Worm (Caenorhabditis elegans): ENCODE data around the gene ribo-1.
A peak's percentile ranks its signal among the peaks of the same experiment; 100 is the strongest.

Gene ribo-1

ce11 chrIV:6919318-6919717 lies 8.8 kb downstream of the ribo-1 start, which contains the start of gene ruvb-2 (continued):
- no peak for TF ChIP-seq daf-12 (tag; optimal IDR thresholded peaks at IDR 0.05)
- peak; percentile 92 for TF ChIP-seq hlh-30 (tag; optimal IDR thresholded peaks at IDR 0.05; ENCODE audit: insufficient read depth)
- peak in 1 of 2 experiments; percentile 14 for TF ChIP-seq daf-16 (GFP tag; optimal IDR thresholded peaks at IDR 0.05)
- TF ChIP-seq daf-16 (tag; optimal IDR thresholded peaks at IDR 0.05), result peak; percentile 48
- TF ChIP-seq dve-1 (tag; optimal IDR thresholded peaks at IDR 0.05; ENCODE audit: insufficient read depth), result peak; percentile 88
- peak; percentile 26 for TF ChIP-seq F49E8.2 (tag; optimal IDR thresholded peaks at IDR 0.05; ENCODE audit: borderline replicate concordance)
- TF ChIP-seq mxl-2 (GFP tag; conservative IDR thresholded peaks at IDR 0.05), result no peak
- peak; percentile 32 for TF ChIP-seq lin-15B (tag; optimal IDR thresholded peaks at IDR 0.05)
- TF ChIP-seq F37D6.2 (tag; optimal IDR thresholded peaks at IDR 0.05), result peak; percentile 66
- TF ChIP-seq mxl-3 (GFP tag; optimal IDR thresholded peaks at IDR 0.05), result peak; percentile 83
- no peak for TF ChIP-seq set-16 (GFP tag; IDR thresholded peaks at IDR 0.05)
- peak in 1 of 2 experiments; percentile 80 for TF ChIP-seq mdl-1 (tag; optimal IDR thresholded peaks at IDR 0.05)
- TF ChIP-seq spr-3 (GFP tag; optimal IDR thresholded peaks at IDR 0.05), result peak; percentile 59
- TF ChIP-seq madf-5 (GFP tag; IDR thresholded peaks at IDR 0.05), result no peak
- peak; percentile 72 for TF ChIP-seq nhr-102 (tag; optimal IDR thresholded peaks at IDR 0.05)
- TF ChIP-seq hmg-1.1 (GFP tag; IDR thresholded peaks at IDR 0.05), result peak; percentile 61
- peak; percentile 3 for TF ChIP-seq unc-130 (GFP tag; optimal IDR thresholded peaks at IDR 0.05)
- TF ChIP-seq nhr-42 (GFP tag; IDR thresholded peaks at IDR 0.05), result peak; percentile 33; the same call in 1 of the 2 replicates
- TF ChIP-seq R02D3.7 (tag; optimal IDR thresholded peaks at IDR 0.05), result no peak
- no peak for TF ChIP-seq egl-43 (GFP tag; IDR thresholded peaks at IDR 0.05)
- peak; percentile 55 for TF ChIP-seq ztf-7 (tag; optimal IDR thresholded peaks at IDR 0.05)
- TF ChIP-seq php-3 (GFP tag; IDR thresholded peaks at IDR 0.05), result no peak
- TF ChIP-seq dmd-9 (GFP tag; IDR thresholded peaks at IDR 0.05), result 0 out of 2 replicates have a peak, but pooled peaks have one; percentile 11
- TF ChIP-seq lin-1 (GFP tag; IDR thresholded peaks at IDR 0.05), result no peak
- no peak for TF ChIP-seq nhr-111 (GFP tag; optimal IDR thresholded peaks at IDR 0.05)
- peak; percentile 5 for TF ChIP-seq pqm-1 (tag; optimal IDR thresholded peaks at IDR 0.05)
- peak; percentile 77 for TF ChIP-seq nhr-77 (tag; optimal IDR thresholded peaks at IDR 0.05)
- no peak for TF ChIP-seq ama-1 (optimal IDR thresholded peaks at IDR 0.05)
- TF ChIP-seq Y48G9A.11 (GFP tag; IDR thresholded peaks at IDR 0.05), result no peak
- TF ChIP-seq duxl-1 (tag; optimal IDR thresholded peaks at IDR 0.05; ENCODE audit: poor library complexity), result peak; percentile 71
- no peak for TF ChIP-seq mes-2 (tag; optimal IDR thresholded peaks at IDR 0.05; ENCODE audit: poor library complexity, severe bottlenecking)
- TF ChIP-seq F26F4.8 (GFP tag; conservative IDR thresholded peaks at IDR 0.05), result no peak
- peak; percentile 57; the same call in 1 of the 2 replicates for TF ChIP-seq ctbp-1 (GFP tag; IDR thresholded peaks at IDR 0.05)
- TF ChIP-seq F10B5.3 (tag; optimal IDR thresholded peaks at IDR 0.05), result no peak
- peak; percentile 83 for TF ChIP-seq T20F7.1 (GFP tag; optimal IDR thresholded peaks at IDR 0.05)
- TF ChIP-seq nhr-11 (tag; optimal IDR thresholded peaks at IDR 0.05), result peak; percentile 70
- no peak for TF ChIP-seq skn-1 (tag; optimal IDR thresholded peaks at IDR 0.05)
- TF ChIP-seq ceh-82 (tag; optimal IDR thresholded peaks at IDR 0.05), result no peak
- TF ChIP-seq snpc-1.2 (GFP tag; IDR thresholded peaks at IDR 0.05), result peak; percentile 89
- TF ChIP-seq hif-1 (tag; optimal IDR thresholded peaks at IDR 0.05), result peak in 1 of 2 experiments; percentile 60
- TF ChIP-seq lin-39 (tag; optimal IDR thresholded peaks at IDR 0.05), result no peak
- TF ChIP-seq T26A8.4 (GFP tag; IDR thresholded peaks at IDR 0.05), result peak; percentile 82
- TF ChIP-seq lin-13 (GFP tag; optimal IDR thresholded peaks at IDR 0.05), result peak; percentile 65
- TF ChIP-seq cey-2 (tag; optimal IDR thresholded peaks at IDR 0.05; ENCODE audit: borderline replicate concordance, insufficient read depth), result no peak
- no peak for TF ChIP-seq gei-8 (GFP tag; optimal IDR thresholded peaks at IDR 0.05)
- TF ChIP-seq unc-62 (GFP tag; optimal IDR thresholded peaks at IDR 0.05 in 1 of 2), result peak in 1 of 2 experiments; percentile 91
- TF ChIP-seq unc-62 (tag; optimal IDR thresholded peaks at IDR 0.05), result no peak
- no peak for TF ChIP-seq nhr-76 (tag; optimal IDR thresholded peaks at IDR 0.05)
- no peak for TF ChIP-seq tag-97 (GFP tag; IDR thresholded peaks at IDR 0.05)
- TF ChIP-seq lir-3 (tag; optimal IDR thresholded peaks at IDR 0.05), result no peak
- no peak for TF ChIP-seq vab-7 (GFP tag; IDR thresholded peaks at IDR 0.05)

Data from whole organism, L4 larva.